Worm (Caenorhabditis elegans) whole organism, L1 larva: ENCODE results near the gene C03B1.17.
A peak's percentile ranks its signal among the peaks of the same experiment; 100 is the strongest.

Experiments used
- C04F5.9 ChIP-seq: sonication (generic microtip); optimal IDR thresholded peaks from 2 replicates; lab custom pipeline; 2016; ENCODE audit warnings: missing genetic modification characterization, missing compliant biosample characterization
- alr-1 ChIP-seq: fragments of 200-800 bp; sonication (Bioruptor generic); optimal IDR thresholded peaks from 2 replicates; lab custom pipeline; 2018; ENCODE audit warnings: borderline replicate concordance, mild to moderate bottlenecking, missing genetic modification characterization, missing compliant biosample characterization
- ama-1 ChIP-seq: fragments of 150-350 bp; optimal IDR thresholded peaks from 2 replicates; lab custom pipeline; 2014
- ceh-63 ChIP-seq: fragments of 200-800 bp; sonication (Bioruptor generic); optimal IDR thresholded peaks from 2 replicates; lab custom pipeline; 2018; ENCODE audit warnings: mild to moderate bottlenecking, missing genetic modification characterization, missing compliant biosample characterization
- ceh-90 ChIP-seq: sonication (generic microtip); optimal IDR thresholded peaks from 2 replicates; lab custom pipeline; 2016; ENCODE audit warnings: missing genetic modification characterization, missing compliant biosample characterization
- dsc-1 ChIP-seq: sonication (generic microtip); optimal IDR thresholded peaks from 2 replicates; lab custom pipeline; 2016; ENCODE audit warnings: mild to moderate bottlenecking, missing genetic modification characterization, missing compliant biosample characterization
- efl-1 ChIP-seq, 4 experiments: fragments of 150-350 bp; optimal IDR thresholded peaks in 3 of 4; peaks in 1 of 4; 1 replicate in 1 of 4; 2 replicates in 3 of 4; lab custom pipeline; 2014; ENCODE audit warnings: missing biosample characterization in 2 of 4, missing genetic modification characterization in 2 of 4, missing genetic modification reagents in 2 of 4
- elt-2 ChIP-seq: sonication (generic microtip); optimal IDR thresholded peaks from 2 replicates; lab custom pipeline; 2016; ENCODE audit warnings: missing genetic modification characterization, mild to moderate bottlenecking, inconsistent platforms, missing compliant biosample characterization, missing genetic modification reagents
- hlh-4 ChIP-seq: sonication (generic microtip); optimal IDR thresholded peaks from 2 replicates; lab custom pipeline; 2016; ENCODE audit warnings: mild to moderate bottlenecking, missing genetic modification characterization, missing compliant biosample characterization
- irx-1 ChIP-seq: sonication (generic microtip); optimal IDR thresholded peaks from 2 replicates; lab custom pipeline; 2016; ENCODE audit warnings: missing genetic modification characterization, missing compliant biosample characterization
- isw-1 ChIP-seq: fragments of 200-800 bp; sonication (Bioruptor generic); IDR thresholded peaks from 2 replicates; pipeline ENCODE4 v1.3.6; 2022; ENCODE audit warnings: missing genetic modification characterization, missing compliant biosample characterization
- jun-1 ChIP-seq: fragments of 150-350 bp; optimal IDR thresholded peaks from 2 replicates; lab custom pipeline; 2014; ENCODE audit warnings: missing biosample characterization, missing genetic modification reagents, missing genetic modification characterization
- lin-14 ChIP-seq: fragments of 200-800 bp; sonication (Bioruptor generic); optimal IDR thresholded peaks from 2 replicates; lab custom pipeline; 2018; ENCODE audit warnings: mild to moderate bottlenecking, missing genetic modification characterization, moderate library complexity, missing compliant biosample characterization
- lsy-2 ChIP-seq, 2 experiments: fragments of 150-350 bp; optimal IDR thresholded peaks; 2 replicates each; lab custom pipeline; 2014; ENCODE audit warnings: missing biosample characterization in 2 of 2, missing genetic modification characterization in 2 of 2
- nhr-12 ChIP-seq: sonication (generic microtip); optimal IDR thresholded peaks from 2 replicates; lab custom pipeline; 2017; ENCODE audit warnings: missing biosample characterization, missing genetic modification characterization
- nhr-237 ChIP-seq: fragments of 150-350 bp; optimal IDR thresholded peaks from 2 replicates; lab custom pipeline; 2014; ENCODE audit warnings: missing biosample characterization, missing genetic modification characterization
- nhr-47 ChIP-seq: sonication (generic microtip); optimal IDR thresholded peaks from 2 replicates; lab custom pipeline; 2016; ENCODE audit warnings: mild to moderate bottlenecking, missing genetic modification characterization, moderate library complexity, missing compliant biosample characterization
- nhr-84 ChIP-seq: sonication (generic microtip); optimal IDR thresholded peaks from 2 replicates; lab custom pipeline; 2017; ENCODE audit warnings: missing biosample characterization, missing genetic modification characterization
- nhr-85 ChIP-seq: sonication (generic microtip); peaks from one replicate; lab custom pipeline; 2016; ENCODE audit warnings: missing genetic modification characterization, inconsistent platforms, missing compliant biosample characterization
- pag-3 ChIP-seq: sonication (generic microtip); optimal IDR thresholded peaks from 2 replicates; lab custom pipeline; 2017; ENCODE audit warnings: missing genetic modification characterization, mild to moderate bottlenecking, missing compliant biosample characterization, antibody characterized with exemption, borderline replicate concordance; ENCODE audit not compliant: insufficient read depth
- pqm-1 ChIP-seq: sonication (generic microtip); optimal IDR thresholded peaks from 3 replicates; lab custom pipeline; 2017; ENCODE audit warnings: missing biosample characterization, missing genetic modification characterization
- skn-1 ChIP-seq: fragments of 150-350 bp; optimal IDR thresholded peaks from 2 replicates; lab custom pipeline; 2014; ENCODE audit warnings: missing biosample characterization, missing genetic modification characterization
- snpc-4 ChIP-seq: fragments of 150-350 bp; optimal IDR thresholded peaks from 2 replicates; lab custom pipeline; 2014; ENCODE audit warnings: missing biosample characterization, missing genetic modification characterization
- sox-4 ChIP-seq: sonication (generic microtip); optimal IDR thresholded peaks from 2 replicates; lab custom pipeline; 2016; ENCODE audit warnings: missing genetic modification characterization, missing compliant biosample characterization
- sptf-1 ChIP-seq: fragments of 150-350 bp; optimal IDR thresholded peaks from 2 replicates; lab custom pipeline; 2014; ENCODE audit warnings: missing biosample characterization, missing genetic modification characterization
- tbx-2 ChIP-seq: sonication (generic microtip); optimal IDR thresholded peaks from 2 replicates; lab custom pipeline; 2016; ENCODE audit warnings: missing genetic modification characterization, missing compliant biosample characterization
- unc-62 ChIP-seq: fragments of 150-350 bp; optimal IDR thresholded peaks from 2 replicates; lab custom pipeline; 2014; ENCODE audit warnings: missing biosample characterization, missing genetic modification reagents, missing genetic modification characterization
- unc-86 ChIP-seq: sonication (generic microtip); optimal IDR thresholded peaks from 2 replicates; lab custom pipeline; 2016; ENCODE audit warnings: missing genetic modification characterization, missing compliant biosample characterization
- xbp-1 ChIP-seq: sonication (generic microtip); optimal IDR thresholded peaks from 2 replicates; lab custom pipeline; 2016; ENCODE audit warnings: missing genetic modification characterization, missing compliant biosample characterization
- zag-1 ChIP-seq: fragments of 150-350 bp; optimal IDR thresholded peaks from 2 replicates; lab custom pipeline; 2014; ENCODE audit warnings: missing biosample characterization, missing genetic modification characterization
- zip-4 ChIP-seq: fragments of 200-800 bp; sonication (Bioruptor generic); optimal IDR thresholded peaks from 2 replicates; lab custom pipeline; 2018; ENCODE audit warnings: mild to moderate bottlenecking, missing genetic modification characterization, moderate library complexity, missing compliant biosample characterization

The C03B1.17 gene

DNA sequence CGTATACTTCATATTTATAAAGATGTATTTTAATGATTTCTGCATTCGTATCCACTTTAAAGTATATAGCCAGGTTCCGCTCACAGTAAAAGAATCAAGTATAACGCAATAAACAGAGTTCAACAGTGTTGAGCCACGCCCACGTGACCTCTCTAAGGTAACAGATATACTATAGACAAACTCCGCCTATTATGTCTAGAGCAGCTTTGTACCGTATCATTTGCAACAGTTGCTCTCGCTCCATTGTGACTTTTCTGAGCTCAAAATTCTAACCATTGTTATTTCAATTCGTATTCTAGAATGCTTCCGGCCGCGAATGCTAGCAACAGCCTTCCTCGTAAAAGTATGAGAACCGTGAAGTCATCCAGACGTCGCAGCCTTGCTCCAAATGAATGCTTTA, at the start of gene C03B1.17:
C03B1.17 (plus strand) TSS at position 301 of the 400 bp plus-strand sequence.
- no peak for TF ChIP-seq sptf-1 (tag; lab: Kevin White, UChicago)

DNA sequence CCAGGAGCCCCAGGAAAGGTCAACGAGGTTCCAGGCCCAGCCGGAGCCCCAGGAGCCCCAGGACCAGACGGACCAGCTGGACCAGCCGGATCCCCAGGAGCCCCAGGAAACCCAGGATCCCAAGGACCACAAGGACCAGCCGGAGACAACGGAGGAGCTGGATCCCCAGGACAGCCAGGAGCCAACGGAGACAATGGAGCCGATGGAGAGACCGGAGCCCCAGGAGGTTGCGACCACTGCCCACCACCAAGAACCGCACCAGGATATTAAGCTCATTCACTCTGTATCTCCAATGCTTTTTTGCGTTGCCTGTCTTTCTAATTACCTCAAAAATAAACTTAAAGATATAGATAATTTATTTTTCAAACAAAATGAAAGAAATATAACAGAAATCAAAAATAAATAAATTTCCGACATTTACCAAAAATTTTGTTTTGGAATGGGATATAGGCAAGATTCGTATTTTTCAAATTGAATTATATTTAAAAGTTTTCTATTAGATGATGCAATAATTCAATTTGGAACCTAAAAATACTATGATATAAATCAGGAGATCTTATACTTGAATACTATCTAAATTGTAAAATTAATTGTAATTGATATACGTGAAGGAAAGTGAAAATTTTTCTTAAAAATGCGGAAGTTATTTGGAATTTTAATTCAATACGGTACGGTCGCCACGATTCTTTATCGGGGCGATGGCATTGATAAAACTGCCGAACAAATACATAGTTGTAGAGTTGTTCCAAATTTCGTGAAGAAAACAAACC, 49.1 kb upstream of the C03B1.17 start:
- TF ChIP-seq tbx-2 (tag; lab: Kevin White, UChicago) (peak; percentile 3), jun-1 (tag; lab: Kevin White, UChicago) (peak; percentile 33)

DNA sequence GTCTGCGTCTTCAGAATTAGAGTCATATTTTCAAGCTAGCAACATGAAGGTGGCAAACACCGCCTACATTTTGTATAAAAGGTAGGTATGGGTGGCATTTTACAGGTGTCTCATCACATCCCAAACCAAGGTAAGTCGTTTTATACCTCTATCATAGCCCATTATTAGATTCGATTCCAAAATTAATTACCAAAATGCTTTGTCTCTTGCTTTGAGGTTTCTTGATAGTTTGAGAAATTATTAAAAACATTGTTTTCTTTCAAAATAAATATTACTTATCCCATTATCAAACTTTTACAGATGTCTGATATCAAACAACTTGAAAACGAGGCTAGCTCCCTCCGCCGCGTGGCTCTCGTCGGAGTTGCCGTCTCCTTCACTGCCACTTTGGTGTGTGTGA, 47.4 kb upstream of the C03B1.17 start, which contains the start of gene col-168:
col-168 (plus strand) TSS at position 301 of the 400 bp plus-strand sequence.
- TF ChIP-seq dsc-1 (tag; lab: Kevin White, UChicago) (no peak), nhr-84 (tag; lab: Kevin White, UChicago) (no peak), efl-1 (optimal IDR thresholded peaks at IDR 0.05; lab: Kevin White, UChicago) (no peak), efl-1 (GFP tag; optimal IDR thresholded peaks at IDR 0.05 in 1 of 2; lab: Kevin White, UChicago) (peak in 1 of 2 experiments; percentile 28), lin-14 (GFP tag; lab: Kevin White, UChicago) (no peak), nhr-85 (tag; lab: Kevin White, UChicago) (peak; percentile 70), xbp-1 (tag; lab: Kevin White, UChicago) (no peak), irx-1 (no peak), nhr-237 (tag; lab: Kevin White, UChicago) (no peak), lsy-2 (tag; optimal IDR thresholded peaks at IDR 0.05; lab: Kevin White, UChicago) (no peak), ceh-90 (tag; lab: Kevin White, UChicago) (no peak), pqm-1 (no peak)

DNA sequence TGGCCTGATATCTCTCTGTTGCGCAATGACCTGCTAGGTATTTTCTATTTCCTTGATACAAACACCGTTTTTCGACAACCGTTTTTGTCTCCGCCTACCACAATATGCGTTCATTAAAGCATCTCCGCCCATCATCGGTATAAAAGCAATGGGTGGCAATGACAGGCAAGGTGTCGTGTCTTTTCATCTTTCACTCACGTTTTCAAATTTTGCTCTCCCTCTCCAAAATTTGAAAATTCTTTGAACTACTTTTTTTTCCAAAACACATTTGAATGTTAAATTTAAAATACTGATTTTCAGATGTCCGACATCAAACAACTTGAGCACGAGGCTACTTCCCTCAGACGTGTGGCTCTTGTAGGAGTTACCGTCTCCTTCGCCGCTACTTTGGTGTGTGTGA, 44.6 kb upstream of the C03B1.17 start, which contains the start of gene col-169:
col-169 (plus strand) TSS at position 301 of the 400 bp plus-strand sequence.
- TF ChIP-seq sox-4 (tag; lab: Kevin White, UChicago), result no peak
- no peak for TF ChIP-seq nhr-237 (tag; lab: Kevin White, UChicago)
- TF ChIP-seq hlh-4, result no peak
- TF ChIP-seq pag-3 (tag; lab: Kevin White, UChicago), result no peak
- TF ChIP-seq zip-4, result no peak
- no peak for TF ChIP-seq ama-1 (lab: Kevin White, UChicago)
- no peak for TF ChIP-seq isw-1 (GFP tag; lab: Robert Waterston, UW)

DNA sequence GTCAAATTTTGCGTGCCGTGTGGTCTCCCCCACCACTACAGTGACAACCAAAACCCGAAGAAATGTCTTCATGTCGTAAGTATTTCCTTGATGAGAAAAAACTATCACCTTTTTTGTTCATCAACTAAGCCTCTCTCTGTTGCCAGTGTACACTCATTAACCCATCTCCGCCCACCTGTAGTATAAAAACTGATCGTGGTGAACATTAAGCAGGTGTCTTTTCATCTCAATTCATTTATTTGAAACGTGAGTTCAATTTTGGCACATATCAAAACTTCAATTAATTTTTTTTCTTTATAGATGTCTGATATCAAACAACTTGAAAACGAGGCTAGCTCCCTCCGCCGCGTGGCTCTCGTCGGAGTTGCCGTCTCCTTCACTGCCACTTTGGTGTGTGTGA, 42.0 kb upstream of the C03B1.17 start, which contains the start of gene col-170:
col-170 (plus strand) TSS at position 301 of the 400 bp plus-strand sequence.
- TF ChIP-seq nhr-12 (tag; lab: Kevin White, UChicago) (no peak), dsc-1 (tag; lab: Kevin White, UChicago) (no peak), nhr-237 (tag; lab: Kevin White, UChicago) (no peak), skn-1 (tag; lab: Kevin White, UChicago) (no peak), elt-2 (tag; lab: Kevin White, UChicago) (no peak), zag-1 (tag; lab: Kevin White, UChicago) (no peak), C04F5.9 (tag; lab: Kevin White, UChicago) (no peak), snpc-4 (no peak), unc-62 (GFP tag; lab: Kevin White, UChicago) (no peak), ceh-63 (no peak), zip-4 (no peak), alr-1 (tag; lab: Kevin White, UChicago) (no peak), pag-3 (tag; lab: Kevin White, UChicago) (no peak), nhr-47 (no peak), unc-86 (tag; lab: Kevin White, UChicago) (no peak), jun-1 (tag; lab: Kevin White, UChicago) (no peak)
